Worm (Caenorhabditis elegans): Measurements from ENCODE around the gene acl-4.

The acl-4 gene

ce11 chrX:2093169-2093568, 22.9 kb upstream of the acl-4 start, which contains the start of gene col-164:
Gene col-164, plus strand, starts transcription at chrX:2093469.
- TF ChIP-seq ham-2 (GFP tag; optimal IDR thresholded peaks at IDR 0.05), result no peak
- TF ChIP-seq M03D4.4 (tag; optimal IDR thresholded peaks at IDR 0.05), result no peak
- TF ChIP-seq unc-39 (tag; optimal IDR thresholded peaks at IDR 0.05), result no peak
- no peak for TF ChIP-seq hlh-1 (tag; optimal IDR thresholded peaks at IDR 0.05)
- TF ChIP-seq ztf-11 (tag; optimal IDR thresholded peaks at IDR 0.05), result no peak
- TF ChIP-seq nhr-237 (tag; optimal IDR thresholded peaks at IDR 0.05), result no peak
- no peak for TF ChIP-seq tbx-8 (GFP tag; optimal IDR thresholded peaks at IDR 0.05)
- TF ChIP-seq lin-32 (GFP tag; optimal IDR thresholded peaks at IDR 0.05), result no peak
- no peak for TF ChIP-seq nhr-2 (tag; optimal IDR thresholded peaks at IDR 0.05)
- TF ChIP-seq nhr-76 (tag; optimal IDR thresholded peaks at IDR 0.05), result no peak
- no peak for TF ChIP-seq bed-3 (GFP tag; optimal IDR thresholded peaks at IDR 0.05)
- TF ChIP-seq pha-4 (tag; optimal IDR thresholded peaks at IDR 0.05), result no peak
- TF ChIP-seq nhr-28 (tag; optimal IDR thresholded peaks at IDR 0.05), result no peak
- no peak for TF ChIP-seq mep-1 (tag; optimal IDR thresholded peaks at IDR 0.05)
- TF ChIP-seq zip-8 (tag; optimal IDR thresholded peaks at IDR 0.05), result no peak
- TF ChIP-seq elt-3 (tag; optimal IDR thresholded peaks at IDR 0.05), result no peak
- TF ChIP-seq nhr-12 (tag; optimal IDR thresholded peaks at IDR 0.05), result no peak

- peak; percentile 25 for TF ChIP-seq pha-4 (tag; optimal IDR thresholded peaks at IDR 0.05)
- TF ChIP-seq flh-1 (GFP tag; optimal IDR thresholded peaks at IDR 0.05), result no peak
- TF ChIP-seq hlh-1 (tag; optimal IDR thresholded peaks at IDR 0.05), result no peak
- TF ChIP-seq tbx-8 (GFP tag; optimal IDR thresholded peaks at IDR 0.05), result no peak
- TF ChIP-seq nhr-2 (tag; optimal IDR thresholded peaks at IDR 0.05), result peak; percentile 1
- no peak for TF ChIP-seq elt-3 (tag; optimal IDR thresholded peaks at IDR 0.05)
- TF ChIP-seq zip-8 (tag; optimal IDR thresholded peaks at IDR 0.05), result no peak
- no peak for TF ChIP-seq snpc-4 (tag; optimal IDR thresholded peaks at IDR 0.05)
- TF ChIP-seq ceh-83 (GFP tag; optimal IDR thresholded peaks at IDR 0.05), result no peak
- TF ChIP-seq lsy-2 (tag; optimal IDR thresholded peaks at IDR 0.05), result peak; percentile 92
- no peak for TF ChIP-seq drap-1 (GFP tag; optimal IDR thresholded peaks at IDR 0.05)
- TF ChIP-seq unc-120 (tag; optimal IDR thresholded peaks at IDR 0.05; ENCODE audit: poor library complexity, severe bottlenecking), result no peak
- TF ChIP-seq unc-39 (tag; optimal IDR thresholded peaks at IDR 0.05), result no peak
- TF ChIP-seq bed-3 (GFP tag; optimal IDR thresholded peaks at IDR 0.05), result no peak
- peak; percentile 56 for TF ChIP-seq ceh-39 (tag; optimal IDR thresholded peaks at IDR 0.05)
- no peak for TF ChIP-seq sem-2 (GFP tag; optimal IDR thresholded peaks at IDR 0.05)
- TF ChIP-seq ceh-43 (GFP tag; optimal IDR thresholded peaks at IDR 0.05), result no peak
- TF ChIP-seq mls-2 (tag; optimal IDR thresholded peaks at IDR 0.05), result no peak
- no peak for TF ChIP-seq blmp-1 (tag; optimal IDR thresholded peaks at IDR 0.05)
Observed at ce11 chrX:2090493-2090892, 20.2 kb upstream of the acl-4 start.

- TF ChIP-seq ztf-11 (tag; optimal IDR thresholded peaks at IDR 0.05) (no peak), lin-13 (tag; optimal IDR thresholded peaks at IDR 0.05) (peak; percentile 5), mep-1 (tag; optimal IDR thresholded peaks at IDR 0.05) (peak; percentile 61), pha-4 (tag; optimal IDR thresholded peaks at IDR 0.05) (peak; percentile 47), lsy-2 (tag; optimal IDR thresholded peaks at IDR 0.05) (peak; percentile 98), nhr-237 (tag; optimal IDR thresholded peaks at IDR 0.05) (peak; percentile 10), hlh-1 (tag; optimal IDR thresholded peaks at IDR 0.05) (peak; percentile 20), ceh-43 (GFP tag; optimal IDR thresholded peaks at IDR 0.05) (no peak), cnd-1 (tag; optimal IDR thresholded peaks at IDR 0.05) (no peak), sptf-1 (tag; optimal IDR thresholded peaks at IDR 0.05) (peak; percentile 33)
Observed at ce11 chrX:2089434-2089833, 19.2 kb upstream of the acl-4 start, which contains the start of gene lsy-2. Gene lsy-2, plus strand, starts transcription at chrX:2089704.

- peak; percentile 29 for TF ChIP-seq ces-1 (GFP tag; optimal IDR thresholded peaks at IDR 0.05)
- TF ChIP-seq unc-39 (tag; optimal IDR thresholded peaks at IDR 0.05), result no peak
- TF ChIP-seq mab-5 (tag; optimal IDR thresholded peaks at IDR 0.05), result no peak
- TF ChIP-seq sptf-1 (tag; optimal IDR thresholded peaks at IDR 0.05), result no peak
- no peak for TF ChIP-seq mls-2 (tag; optimal IDR thresholded peaks at IDR 0.05)
- no peak for TF ChIP-seq ham-2 (GFP tag; optimal IDR thresholded peaks at IDR 0.05)
Observed at ce11 chrX:2087716-2088115, 17.5 kb upstream of the acl-4 start.

ce11 chrX:2085494-2085893, 15.2 kb upstream of the acl-4 start:
- TF ChIP-seq zip-8 (tag; optimal IDR thresholded peaks at IDR 0.05) (no peak), lsy-2 (tag; optimal IDR thresholded peaks at IDR 0.05) (peak; percentile 3), unc-39 (tag; optimal IDR thresholded peaks at IDR 0.05) (no peak), blmp-1 (tag; optimal IDR thresholded peaks at IDR 0.05) (no peak), nhr-28 (tag; optimal IDR thresholded peaks at IDR 0.05) (no peak)
